In the genomic region with DNA sequence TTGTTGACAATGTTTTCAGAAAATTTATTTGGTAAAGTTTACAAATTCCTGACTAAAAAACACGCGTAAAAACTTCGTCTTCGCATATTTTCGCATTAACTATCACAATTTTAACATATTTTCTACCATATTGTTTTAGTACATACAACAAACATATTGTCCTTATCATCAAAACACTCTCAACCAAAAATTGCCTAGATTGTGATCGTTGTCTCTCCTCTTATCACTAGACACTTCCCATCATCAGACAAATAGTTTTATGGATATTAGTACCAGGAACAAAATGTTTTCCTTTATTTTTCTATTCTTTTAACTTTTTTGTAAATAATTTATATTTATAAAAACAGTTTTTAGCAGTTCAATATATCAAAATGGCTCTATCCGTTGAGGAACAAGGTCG, we compare ENCODE assay signal across 1 worm cellular context.
TF ChIP-seq lines count a peak whose summit lies in the region.

A gene (plus strand): TSS at position 346 of the 400 bp plus-strand sequence.

TF ChIP-seq in whole organism, L4 larva, 104 proteins besides CTCF, POLR2A, EP300 and RAD21 (continued from another document):
- peak; percentile 5 for TF ChIP-seq nhr-77 (tag; optimal IDR thresholded peaks at IDR 0.05; lab: Kevin White, UChicago)
- no peak for TF ChIP-seq ceh-28 (tag; optimal IDR thresholded peaks at IDR 0.05; lab: Kevin White, UChicago)
- no peak for TF ChIP-seq ZK546.5 (tag; optimal IDR thresholded peaks at IDR 0.05; lab: Kevin White, UChicago)
- TF ChIP-seq dve-1 (tag; optimal IDR thresholded peaks at IDR 0.05; lab: Kevin White, UChicago; ENCODE audit: insufficient read depth), result peak; percentile 72
- TF ChIP-seq spr-1 (tag; optimal IDR thresholded peaks at IDR 0.05; lab: Kevin White, UChicago), result no peak
- no peak for TF ChIP-seq dmd-8 (GFP tag; IDR thresholded peaks at IDR 0.05; lab: Robert Waterston, UW)
- TF ChIP-seq fkh-10 (GFP tag; optimal IDR thresholded peaks at IDR 0.05; lab: Kevin White, UChicago), result no peak
- TF ChIP-seq nhr-28 (tag; optimal IDR thresholded peaks at IDR 0.05; lab: Kevin White, UChicago), result peak; percentile 28
- no peak for TF ChIP-seq daf-19 (GFP tag; conservative IDR thresholded peaks at IDR 0.05; lab: Robert Waterston, UW)
TF ChIP-seq in whole organism, L4 larva: peak in this region for 6.
